Fruit fly (Drosophila melanogaster) whole organism: ENCODE measurements around the gene SPARC.

Experiments used
- CG8478 ChIP-seq: fragments of >200 bp; optimal IDR thresholded peaks from 2 replicates; lab custom pipeline; 2018; ENCODE audit warnings: inconsistent platforms
- Dll ChIP-seq: fragments of >200 bp; optimal IDR thresholded peaks from 2 replicates; lab custom pipeline; 2017
- EcR ChIP-seq, 2 experiments: fragments of >200 bp; optimal IDR thresholded peaks; 2 replicates each; lab custom pipeline; 2017; ENCODE audit warnings: missing biosample characterization in 2 of 2, missing genetic modification characterization in 2 of 2, missing genetic modification reagents in 2 of 2
- pan ChIP-seq: fragments of >200 bp; optimal IDR thresholded peaks from 2 replicates; lab custom pipeline; 2017
- psq ChIP-seq: fragments of >200 bp; optimal IDR thresholded peaks from 2 replicates; lab custom pipeline; 2017
- usp ChIP-seq: fragments of >200 bp; optimal IDR thresholded peaks from 2 replicates; lab custom pipeline; 2017; ENCODE audit warnings: missing biosample characterization, missing genetic modification characterization, mixed read lengths

Gene SPARC

dm6 chr3R:26846446-26846845 is 25.3 kb downstream of the SPARC start:
- TF ChIP-seq EcR (GFP tag; optimal IDR thresholded peaks at IDR 0.05; lab: Kevin White, UChicago) (no peak), Dll (lab: Kevin White, UChicago) (no peak), CG8478 (lab: Kevin White, UChicago) (no peak), usp (GFP tag; lab: Kevin White, UChicago) (no peak), pan (lab: Kevin White, UChicago) (no peak), psq (no peak)

- TF ChIP-seq psq (no peak), usp (GFP tag; lab: Kevin White, UChicago) (no peak), pan (lab: Kevin White, UChicago) (no peak), Dll (lab: Kevin White, UChicago) (no peak), EcR (GFP tag; optimal IDR thresholded peaks at IDR 0.05; lab: Kevin White, UChicago) (no peak)
Measured at dm6 chr3R:26831861-26832260, 39.9 kb downstream of the SPARC start.

- TF ChIP-seq Dll (lab: Kevin White, UChicago): peak; percentile 31
- TF ChIP-seq psq: no peak
Measured at dm6 chr3R:26821117-26821516, 50.7 kb downstream of the SPARC start.
